Worm (Caenorhabditis elegans): ENCODE measurements around the gene C12D8.21.
A peak's percentile ranks its signal among the peaks of the same experiment; 100 is the strongest.

C12D8.21 gene

DNA sequence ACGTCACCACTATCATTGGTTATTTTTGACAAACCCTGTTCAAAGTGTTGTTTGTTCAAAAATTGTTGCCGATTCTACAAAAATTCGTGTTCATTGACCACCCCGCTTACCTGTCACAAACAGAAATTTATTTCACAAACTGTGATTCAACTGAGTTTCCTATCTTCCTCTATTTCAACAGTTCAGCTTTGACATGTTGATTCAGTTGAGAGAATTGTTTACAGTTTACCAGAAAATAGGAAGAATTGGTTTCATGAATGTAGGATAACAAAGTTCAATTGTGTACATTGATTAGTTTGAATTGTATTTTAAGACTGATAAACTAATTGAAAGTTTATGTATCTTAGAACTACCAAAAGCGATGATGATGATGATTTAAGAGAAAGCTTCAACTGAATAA, 4.6 kb upstream of the C12D8.21 start:
- TF ChIP-seq F57A8.1 (GFP tag; optimal IDR thresholded peaks at IDR 0.05) (no peak), unc-62 (GFP tag; optimal IDR thresholded peaks at IDR 0.05) (peak; percentile 91), cebp-1 (GFP tag; IDR thresholded peaks at IDR 0.05) (no peak), cebp-1 (tag; optimal IDR thresholded peaks at IDR 0.05) (peak; percentile 34), fkh-3 (tag; optimal IDR thresholded peaks at IDR 0.05) (no peak), tlf-1 (GFP tag; optimal IDR thresholded peaks at IDR 0.05) (no peak), ztf-25 (GFP tag; IDR thresholded peaks at IDR 0.05) (no peak), hrde-1 (tag; optimal IDR thresholded peaks at IDR 0.05; ENCODE audit: borderline replicate concordance) (no peak), D2030.7 (GFP tag; IDR thresholded peaks at IDR 0.05) (no peak), nhr-27 (tag; optimal IDR thresholded peaks at IDR 0.05) (no peak)

DNA sequence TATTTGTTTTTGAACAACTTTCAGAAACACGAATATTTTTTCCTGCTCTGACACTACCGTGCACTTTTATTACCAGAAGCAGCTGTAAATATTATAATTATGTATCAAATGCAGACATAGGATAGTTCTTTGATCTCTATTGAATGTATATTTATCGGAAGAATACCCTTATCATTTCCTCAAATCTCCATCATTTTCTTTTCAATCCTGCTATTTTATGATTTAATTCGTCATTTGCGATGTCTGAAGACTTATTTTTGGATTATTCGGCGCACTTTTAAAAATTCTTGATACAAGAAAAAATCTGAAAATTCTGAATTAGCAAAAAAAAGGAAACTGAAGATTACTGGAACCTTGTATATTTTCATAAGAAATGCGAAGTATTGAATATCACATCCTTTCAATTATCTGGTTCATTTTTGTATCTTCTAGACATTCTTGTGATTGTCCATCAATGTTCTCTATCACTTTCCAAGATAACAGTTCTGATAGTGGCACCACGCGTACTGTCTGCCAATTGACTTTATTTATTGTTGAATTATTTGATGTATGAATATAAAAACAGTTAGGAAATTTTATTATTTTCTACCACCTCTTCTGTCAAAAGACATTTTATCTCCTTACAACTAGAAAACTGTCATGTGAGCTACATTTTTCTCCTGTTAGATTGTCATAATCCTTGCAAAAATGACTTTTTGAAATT, 3.2 kb upstream of the C12D8.21 start:
- TF ChIP-seq F49E8.2 (tag; optimal IDR thresholded peaks at IDR 0.05; ENCODE audit: insufficient read depth) (no peak), nhr-80 (tag; optimal IDR thresholded peaks at IDR 0.05) (peak; percentile 61)

DNA sequence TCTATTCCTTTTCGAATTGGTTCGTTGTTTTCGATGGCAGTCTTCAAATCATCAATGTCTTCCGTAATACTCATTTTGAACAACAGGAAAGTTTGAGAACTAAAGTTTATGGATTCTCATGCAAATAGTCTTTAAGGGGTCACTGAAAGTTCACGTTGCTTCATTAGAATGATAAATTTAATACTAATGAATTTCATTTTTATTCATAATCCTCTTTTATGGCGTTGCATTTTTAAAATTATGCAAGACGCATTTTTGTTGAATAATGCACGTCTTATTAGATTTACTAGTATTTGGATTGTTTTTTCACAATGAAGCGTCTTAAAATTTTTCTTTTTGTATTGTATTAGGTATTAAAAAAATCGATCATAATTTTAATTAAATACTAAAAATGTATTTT, 2.1 kb upstream of the C12D8.21 start, which contains the start of gene C12D8.9:
C12D8.9 (minus strand) TSS at position 101 of the 400 bp plus-strand sequence.
- TF ChIP-seq T07F8.4 (tag; optimal IDR thresholded peaks at IDR 0.05) (no peak), nhr-120 (GFP tag; IDR thresholded peaks at IDR 0.05) (no peak), rcor-1 (GFP tag; IDR thresholded peaks at IDR 0.05) (no peak), hlh-12 (tag; optimal IDR thresholded peaks at IDR 0.05) (no peak), mxl-1 (tag; optimal IDR thresholded peaks at IDR 0.05) (no peak), ceh-58 (GFP tag; IDR thresholded peaks at IDR 0.05) (no peak), lsl-1 (GFP tag; optimal IDR thresholded peaks at IDR 0.05) (no peak), somi-1 (GFP tag; optimal IDR thresholded peaks at IDR 0.05) (no peak), him-1 (tag; optimal IDR thresholded peaks at IDR 0.05) (no peak), ceh-27 (GFP tag; optimal IDR thresholded peaks at IDR 0.05) (no peak)

DNA sequence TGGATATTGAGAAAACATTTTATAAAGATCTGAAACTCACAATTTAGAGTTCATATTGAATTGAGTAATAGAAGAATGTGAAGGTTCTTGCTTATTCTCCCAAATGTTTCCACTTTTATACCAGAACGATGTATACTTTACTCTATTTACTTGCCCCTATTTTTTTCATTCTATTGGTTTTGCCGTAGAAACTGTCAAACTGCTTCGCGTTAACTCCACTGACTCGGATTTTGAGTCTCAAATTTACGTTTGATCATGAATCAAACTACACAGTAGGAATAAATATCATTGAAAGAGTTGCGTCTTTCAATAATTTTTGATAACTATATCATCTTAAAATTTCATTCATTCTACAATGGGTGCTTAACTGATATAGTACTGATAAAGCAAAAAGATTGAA, 1.1 kb downstream of the C12D8.21 start, which contains the start of gene fipr-8:
fipr-8 (minus strand) TSS at position 101 of the 400 bp plus-strand sequence.
- no peak for TF ChIP-seq F33H1.4 (GFP tag; IDR thresholded peaks at IDR 0.05)
- no peak for TF ChIP-seq F49E8.2 (tag; optimal IDR thresholded peaks at IDR 0.05; ENCODE audit: insufficient read depth)
- no peak for TF ChIP-seq ztf-28 (GFP tag; IDR thresholded peaks at IDR 0.05)
- TF ChIP-seq F23B12.7 (tag; optimal IDR thresholded peaks at IDR 0.05; ENCODE audit: insufficient read depth), result no peak
- no peak for TF ChIP-seq attf-3 (GFP tag; conservative IDR thresholded peaks at IDR 0.05)
- no peak for TF ChIP-seq B0261.1 (tag; optimal IDR thresholded peaks at IDR 0.05)
- no peak for TF ChIP-seq tlf-1 (GFP tag; optimal IDR thresholded peaks at IDR 0.05)
- no peak for TF ChIP-seq nhr-120 (GFP tag; IDR thresholded peaks at IDR 0.05)

DNA sequence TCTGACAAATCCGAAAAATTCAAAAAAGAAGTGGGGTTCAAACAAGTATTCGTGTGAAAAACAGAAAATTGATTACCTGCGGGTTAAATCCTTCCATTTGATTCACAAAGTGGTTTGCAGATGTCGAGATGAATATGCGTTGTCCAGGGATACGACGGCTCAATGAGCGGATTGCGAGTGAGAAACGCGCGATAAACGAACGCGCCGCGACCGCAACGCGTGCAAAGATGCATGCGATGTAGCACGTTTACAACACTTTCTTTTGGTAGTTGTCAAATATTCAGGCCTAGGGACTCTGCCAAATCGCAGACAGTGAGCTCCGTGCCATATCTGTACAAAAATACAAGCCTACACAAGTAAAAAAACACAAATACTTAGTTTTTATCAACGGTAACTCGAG, 2.3 kb downstream of the C12D8.21 start, which contains the start of gene fubl-1:
fubl-1 (minus strand) TSS at position 202 of the 400 bp plus-strand sequence.
- TF ChIP-seq nhr-179 (tag; optimal IDR thresholded peaks at IDR 0.05), result no peak
- TF ChIP-seq dpl-1 (GFP tag; optimal IDR thresholded peaks at IDR 0.05), result no peak
- 0 out of 2 replicates have a peak, but pooled peaks have one; percentile 48 for TF ChIP-seq ztf-28 (GFP tag; IDR thresholded peaks at IDR 0.05)
- TF ChIP-seq C06A6.2 (GFP tag; conservative IDR thresholded peaks at IDR 0.05), result no peak
- no peak for TF ChIP-seq ztf-22 (GFP tag; optimal IDR thresholded peaks at IDR 0.05)
- TF ChIP-seq ztf-18 (tag; optimal IDR thresholded peaks at IDR 0.05), result no peak
- no peak for TF ChIP-seq attf-6 (GFP tag; IDR thresholded peaks at IDR 0.05)
- no peak for TF ChIP-seq lsy-27 (tag; optimal IDR thresholded peaks at IDR 0.05; ENCODE audit: borderline replicate concordance, insufficient read depth)
- no peak for TF ChIP-seq hrde-1 (tag; optimal IDR thresholded peaks at IDR 0.05; ENCODE audit: borderline replicate concordance)
- no peak for TF ChIP-seq Y79H2A.3 (GFP tag; conservative IDR thresholded peaks at IDR 0.05)
- TF ChIP-seq ekl-4 (GFP tag; IDR thresholded peaks at IDR 0.05), result no peak
- TF ChIP-seq ztf-6 (GFP tag; IDR thresholded peaks at IDR 0.05), result no peak
- peak; percentile 68 for TF ChIP-seq ceh-91 (GFP tag; IDR thresholded peaks at IDR 0.05)
- TF ChIP-seq dox-1 (GFP tag; IDR thresholded peaks at IDR 0.05), result peak; percentile 65
- no peak for TF ChIP-seq pha-4 (tag; optimal IDR thresholded peaks at IDR 0.05)
- no peak for TF ChIP-seq pbrm-1 (GFP tag; IDR thresholded peaks at IDR 0.05)
- TF ChIP-seq egl-18 (GFP tag; IDR thresholded peaks at IDR 0.05), result no peak

All from whole organism, young adult.